Worm (Caenorhabditis elegans) whole organism, early embryonic: ENCODE measurements around the gene szy-2.

Source experiments
- B0310.2 ChIP-seq: sonication (generic microtip); optimal IDR thresholded peaks from 2 replicates; lab custom pipeline; 2016; ENCODE audit warnings: mild to moderate bottlenecking, missing genetic modification characterization, missing compliant biosample characterization
- F13C5.2 ChIP-seq: sonication (generic microtip); optimal IDR thresholded peaks from 2 replicates; lab custom pipeline; 2017; ENCODE audit warnings: mild to moderate bottlenecking, missing genetic modification characterization, inconsistent platforms, missing compliant biosample characterization
- aly-1 ChIP-seq: sonication (generic microtip); optimal IDR thresholded peaks from 2 replicates; lab custom pipeline; 2016; ENCODE audit warnings: missing genetic modification characterization, missing compliant biosample characterization
- ama-1 ChIP-seq: fragments of 150-350 bp; optimal IDR thresholded peaks from 2 replicates; lab custom pipeline; 2014
- ceh-13 ChIP-seq: fragments of 200-800 bp; sonication (Bioruptor generic); optimal IDR thresholded peaks from 2 replicates; lab custom pipeline; 2018; ENCODE audit warnings: mild to moderate bottlenecking, missing genetic modification characterization, missing compliant biosample characterization
- ets-7 ChIP-seq: sonication (generic microtip); optimal IDR thresholded peaks from 2 replicates; lab custom pipeline; 2016; ENCODE audit warnings: missing genotype, missing genetic modification characterization, missing compliant biosample characterization
- hmbx-1 ChIP-seq: sonication (generic microtip); optimal IDR thresholded peaks from 2 replicates; lab custom pipeline; 2016; ENCODE audit warnings: mild to moderate bottlenecking, missing genetic modification characterization, missing compliant biosample characterization
- hnd-1 ChIP-seq: sonication (generic microtip); optimal IDR thresholded peaks from 2 replicates; lab custom pipeline; 2016; ENCODE audit warnings: missing genetic modification characterization, missing compliant biosample characterization
- pes-1 ChIP-seq: fragments of 200-800 bp; sonication (Bioruptor generic); IDR thresholded peaks from 2 replicates; pipeline ENCODE4 v1.3.6; 2022; ENCODE audit warnings: missing genetic modification reagents, missing genetic modification characterization, missing compliant biosample characterization
- scrt-1 ChIP-seq: fragments of 200-800 bp; sonication (Bioruptor generic); IDR thresholded peaks from 2 replicates; pipeline ENCODE4 v1.3.6; 2022; ENCODE audit warnings: missing genetic modification characterization, missing compliant biosample characterization
- tbx-11 ChIP-seq: fragments of 200-800 bp; sonication (Bioruptor generic); IDR thresholded peaks from 2 replicates; pipeline ENCODE4 v1.3.6; 2022; ENCODE audit warnings: missing genetic modification characterization, missing compliant biosample characterization
- tbx-37 ChIP-seq: fragments of 200-800 bp; sonication (Bioruptor generic); conservative IDR thresholded peaks from 2 replicates; pipeline ENCODE4 v1.3.6; 2022; ENCODE audit warnings: missing genetic modification reagents, missing genetic modification characterization, missing compliant biosample characterization

DNA sequence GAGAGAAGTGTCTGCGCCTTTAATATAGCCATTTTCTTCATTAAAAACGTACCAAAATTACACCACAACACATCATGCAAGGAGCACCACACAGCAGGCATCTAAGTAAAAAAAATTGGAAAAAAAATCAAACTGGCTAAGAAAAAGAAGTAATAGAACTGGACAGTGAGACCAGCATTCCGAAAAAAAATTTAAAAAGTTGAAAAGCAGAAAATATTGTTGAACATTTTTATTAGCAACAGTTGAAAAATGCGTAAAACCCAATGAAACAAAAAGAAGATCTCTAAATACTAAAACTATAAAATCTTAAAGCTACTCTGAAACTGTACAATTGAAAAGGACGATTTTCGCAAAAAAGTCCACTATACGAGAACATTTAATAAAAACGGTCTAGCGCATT lies 11.0 kb upstream of the szy-2 start, which contains the start of gene Y32H12A.6:
- TF ChIP-seq pes-1 (GFP tag; lab: Robert Waterston, UW) (no peak), F13C5.2 (no peak), tbx-37 (no peak), tbx-11 (GFP tag; lab: Robert Waterston, UW) (no peak), ama-1 (lab: Kevin White, UChicago) (no peak), aly-1 (tag; lab: Kevin White, UChicago) (no peak), ceh-13 (no peak), ets-7 (tag; lab: Kevin White, UChicago) (no peak), B0310.2 (tag; lab: Kevin White, UChicago) (no peak), hmbx-1 (no peak), scrt-1 (GFP tag; lab: Robert Waterston, UW) (no peak), hnd-1 (no peak)
